Fruit fly (Drosophila melanogaster) whole organism, prepupa: Measurements from ENCODE around the gene CG32572.

Experiments
- Blimp-1 ChIP-seq: fragments of 200-800 bp; sonication (Bioruptor generic); optimal IDR thresholded peaks from 3 replicates; lab custom pipeline; 2017; ENCODE audit warnings: missing biosample characterization, missing genetic modification characterization, mild to moderate bottlenecking, moderate library complexity, missing genetic modification reagents
- CG10631 ChIP-seq: fragments of 200-800 bp; sonication (Bioruptor generic); optimal IDR thresholded peaks from 2 replicates; lab custom pipeline; 2016; ENCODE audit warnings: missing biosample characterization, missing genetic modification characterization
- CG11762 ChIP-seq: fragments of 200-800 bp; sonication (Bioruptor generic); optimal IDR thresholded peaks from 3 replicates; lab custom pipeline; 2016; ENCODE audit warnings: missing biosample characterization, missing genetic modification characterization; ENCODE audit not compliant: insufficient read depth
- CG1621 ChIP-seq: fragments of 200-800 bp; sonication (Bioruptor generic); optimal IDR thresholded peaks from 3 replicates; lab custom pipeline; 2018; ENCODE audit warnings: missing biosample characterization, mild to moderate bottlenecking, missing genetic modification characterization
- CG3032 ChIP-seq: fragments of 200-800 bp; optimal IDR thresholded peaks from 2 replicates; lab custom pipeline; 2019; ENCODE audit warnings: missing biosample characterization, mild to moderate bottlenecking, missing genetic modification characterization, moderate library complexity
- CG31627 ChIP-seq: fragments of 200-800 bp; sonication (Bioruptor generic); optimal IDR thresholded peaks from 3 replicates; lab custom pipeline; 2016; ENCODE audit warnings: missing biosample characterization, missing genetic modification characterization
- CG32006 ChIP-seq: fragments of 200-800 bp; sonication (Bioruptor generic); optimal IDR thresholded peaks from 3 replicates; lab custom pipeline; 2017; ENCODE audit warnings: missing biosample characterization, mild to moderate bottlenecking, missing genetic modification characterization
- CG3919 ChIP-seq: fragments of 200-800 bp; sonication (Bioruptor generic); optimal IDR thresholded peaks from 3 replicates; lab custom pipeline; 2016; ENCODE audit warnings: missing biosample characterization, missing genetic modification characterization
- CG6163 ChIP-seq: fragments of 200-800 bp; sonication (Bioruptor generic); IDR thresholded peaks from 3 replicates; pipeline ENCODE4 v1.3.6; 2022; ENCODE audit warnings: missing biosample characterization, missing genetic modification characterization
- CG6276 ChIP-seq: fragments of 200-800 bp; sonication (Bioruptor generic); optimal IDR thresholded peaks from 2 replicates; lab custom pipeline; 2017; ENCODE audit warnings: missing biosample characterization, mild to moderate bottlenecking, missing genetic modification characterization
- CG7368 ChIP-seq: fragments of 200-800 bp; sonication (Bioruptor generic); optimal IDR thresholded peaks from 3 replicates; lab custom pipeline; 2016; ENCODE audit warnings: missing biosample characterization, missing genetic modification characterization
- CG8319 ChIP-seq: fragments of 200-800 bp; sonication (Bioruptor generic); optimal IDR thresholded peaks from 3 replicates; lab custom pipeline; 2016; ENCODE audit warnings: missing biosample characterization, missing genetic modification characterization
- CG8632 ChIP-seq: fragments of 200-800 bp; sonication (Bioruptor generic); optimal IDR thresholded peaks from 3 replicates; lab custom pipeline; 2016; ENCODE audit warnings: missing biosample characterization, missing genetic modification characterization
- CG9139 ChIP-seq: fragments of 200-800 bp; sonication (Bioruptor generic); optimal IDR thresholded peaks from 3 replicates; lab custom pipeline; 2017; ENCODE audit warnings: missing biosample characterization, mild to moderate bottlenecking, missing genetic modification characterization
- Eip78C ChIP-seq: fragments of 200-800 bp; sonication (Bioruptor generic); peaks from one replicate; lab custom pipeline; 2016; ENCODE audit warnings: missing biosample characterization, missing genetic modification characterization
- Eip93F ChIP-seq: fragments of 200-800 bp; sonication (Bioruptor generic); optimal IDR thresholded peaks from 2 replicates; lab custom pipeline; 2016; ENCODE audit warnings: missing biosample characterization, mild to moderate bottlenecking, missing genetic modification characterization
- Ets96B ChIP-seq: fragments of 200-800 bp; optimal IDR thresholded peaks from 2 replicates; lab custom pipeline; 2019; ENCODE audit warnings: missing biosample characterization, mild to moderate bottlenecking, missing genetic modification characterization, moderate library complexity
- Gug ChIP-seq: fragments of 200-800 bp; sonication (Bioruptor generic); IDR thresholded peaks from 2 replicates; pipeline ENCODE4 v1.3.6; 2022; ENCODE audit warnings: missing biosample characterization, missing genetic modification characterization
- Hr39 ChIP-seq: fragments of 200-800 bp; sonication (Bioruptor generic); optimal IDR thresholded peaks from 2 replicates; lab custom pipeline; 2016; ENCODE audit warnings: missing biosample characterization, missing genetic modification characterization
- Lpt ChIP-seq: fragments of 200-800 bp; sonication (Bioruptor generic); optimal IDR thresholded peaks from 3 replicates; lab custom pipeline; 2016; ENCODE audit warnings: missing biosample characterization, missing genetic modification characterization
- OdsH ChIP-seq: fragments of 200-800 bp; sonication (Bioruptor generic); optimal IDR thresholded peaks from 3 replicates; lab custom pipeline; 2016; ENCODE audit warnings: missing biosample characterization, missing genetic modification characterization
- Smox ChIP-seq: fragments of 200-800 bp; sonication (Bioruptor generic); optimal IDR thresholded peaks from 3 replicates; lab custom pipeline; 2016; ENCODE audit warnings: missing biosample characterization, missing genetic modification characterization
- Sox102F ChIP-seq: fragments of 200-800 bp; sonication (Bioruptor generic); optimal IDR thresholded peaks from 2 replicates; lab custom pipeline; 2016; ENCODE audit warnings: missing biosample characterization, mild to moderate bottlenecking, missing genetic modification characterization
- Sox14 ChIP-seq: fragments of 200-800 bp; sonication (Bioruptor generic); optimal IDR thresholded peaks from 3 replicates; lab custom pipeline; 2016; ENCODE audit warnings: missing biosample characterization, missing genetic modification characterization
- acj6 ChIP-seq: fragments of 200-800 bp; sonication (Bioruptor generic); optimal IDR thresholded peaks from 3 replicates; lab custom pipeline; 2016; ENCODE audit warnings: missing biosample characterization, missing genetic modification characterization
- cyc ChIP-seq: fragments of 200-800 bp; sonication (Bioruptor generic); optimal IDR thresholded peaks from 3 replicates; lab custom pipeline; 2016; ENCODE audit warnings: missing biosample characterization, missing genetic modification characterization
- dsx ChIP-seq: fragments of 200-800 bp; optimal IDR thresholded peaks from 3 replicates; lab custom pipeline; 2019; ENCODE audit warnings: missing biosample characterization, mild to moderate bottlenecking, missing genetic modification characterization, moderate library complexity; ENCODE audit not compliant: poor library complexity, severe bottlenecking
- eg ChIP-seq: fragments of 200-800 bp; sonication (Bioruptor generic); IDR thresholded peaks from 3 replicates; pipeline ENCODE4 v1.3.6; 2022; ENCODE audit warnings: missing biosample characterization, missing genetic modification characterization
- fd59A ChIP-seq: fragments of 200-800 bp; sonication (Bioruptor generic); optimal IDR thresholded peaks from 2 replicates; lab custom pipeline; 2017; ENCODE audit warnings: missing biosample characterization, mild to moderate bottlenecking, missing genetic modification characterization, missing genetic modification reagents
- fkh ChIP-seq: fragments of 200-800 bp; sonication (Bioruptor generic); optimal IDR thresholded peaks from 3 replicates; lab custom pipeline; 2017; ENCODE audit warnings: missing biosample characterization, mild to moderate bottlenecking, missing genetic modification characterization, moderate library complexity
- net ChIP-seq: fragments of 200-800 bp; sonication (Bioruptor generic); optimal IDR thresholded peaks from 3 replicates; lab custom pipeline; 2016; ENCODE audit warnings: missing biosample characterization, missing genetic modification characterization
- pdm3 ChIP-seq: fragments of 200-800 bp; sonication (Bioruptor generic); optimal IDR thresholded peaks from 3 replicates; lab custom pipeline; 2016; ENCODE audit warnings: missing biosample characterization, missing genetic modification characterization
- salr ChIP-seq, 2 experiments: fragments of 200-800 bp; sonication (Bioruptor generic); optimal IDR thresholded peaks; 3 replicates each; lab custom pipeline; 2016 to 2018; ENCODE audit warnings: missing biosample characterization in 2 of 2, missing genetic modification characterization in 2 of 2, mild to moderate bottlenecking in 1 of 2
- ss ChIP-seq, 2 experiments: fragments of 200-800 bp; sonication (Bioruptor generic); optimal IDR thresholded peaks; 2 replicates in 1 of 2; 3 replicates in 1 of 2; lab custom pipeline; 2017 to 2018; ENCODE audit warnings: mild to moderate bottlenecking in 2 of 2, missing biosample characterization in 2 of 2, missing genetic modification characterization in 2 of 2, moderate library complexity in 1 of 2
- svp ChIP-seq: fragments of 200-800 bp; sonication (Bioruptor generic); peaks from one replicate; lab custom pipeline; 2016; ENCODE audit warnings: missing biosample characterization, missing genetic modification characterization

CG32572 gene

dm6 chrX:16723203-16724173 is 2.5 kb downstream of the CG32572 start (continued):
- peak; percentile 69 for TF ChIP-seq Hr39 (GFP tag; lab: Kevin White, UChicago)
- peak; percentile 57; the same call in 2 of the 3 replicates for TF ChIP-seq CG6163 (GFP tag; lab: Robert Waterston, UW)
- TF ChIP-seq CG6276 = peak; percentile 66
- TF ChIP-seq CG32006 (GFP tag; lab: Kevin White, UChicago) = peak; percentile 82
- TF ChIP-seq CG11762 (GFP tag; lab: Kevin White, UChicago) = no peak
- peak; percentile 74 for TF ChIP-seq Sox102F (GFP tag; lab: Kevin White, UChicago)
- peak; percentile 45 for TF ChIP-seq CG3919 (GFP tag; lab: Kevin White, UChicago)
- TF ChIP-seq Sox14 (GFP tag; lab: Kevin White, UChicago) = peak; percentile 59
- TF ChIP-seq eg = peak; percentile 72
- no peak for TF ChIP-seq CG7368 (GFP tag; lab: Kevin White, UChicago)
- peak; percentile 67 for TF ChIP-seq Ets96B (tag; lab: Kevin White, UChicago)
- peak; percentile 75 for TF ChIP-seq Smox
- peak; percentile 5 for TF ChIP-seq Lpt (GFP tag; lab: Kevin White, UChicago)
- TF ChIP-seq CG1621 (tag; lab: Kevin White, UChicago) = peak; percentile 69
- TF ChIP-seq Gug = peak; percentile 42
- TF ChIP-seq CG31627 (GFP tag; lab: Kevin White, UChicago) = peak; percentile 76
- TF ChIP-seq CG10631 (GFP tag; lab: Kevin White, UChicago) = peak; percentile 56
- TF ChIP-seq Blimp-1 (GFP tag; lab: Kevin White, UChicago) = peak; percentile 16
- TF ChIP-seq salr (GFP tag; optimal IDR thresholded peaks at IDR 0.05; lab: Kevin White, UChicago) = peak; percentile 36 to 56
- TF ChIP-seq svp (GFP tag; lab: Kevin White, UChicago) = peak; percentile 72
- peak; percentile 70 for TF ChIP-seq OdsH
- peak; percentile 73 to 78 for TF ChIP-seq ss (GFP tag; optimal IDR thresholded peaks at IDR 0.05; lab: Kevin White, UChicago)
- TF ChIP-seq dsx (GFP tag; lab: Kevin White, UChicago) = no peak
- TF ChIP-seq cyc (GFP tag; lab: Kevin White, UChicago) = peak; percentile 50
- TF ChIP-seq acj6 = peak; percentile 65
- peak; percentile 20 for TF ChIP-seq fd59A (GFP tag; lab: Kevin White, UChicago)
- peak; percentile 79 for TF ChIP-seq pdm3 (GFP tag; lab: Kevin White, UChicago)
- TF ChIP-seq Eip93F (GFP tag; lab: Kevin White, UChicago) = no peak
- TF ChIP-seq Eip78C (GFP tag; lab: Kevin White, UChicago) = peak; percentile 84
- TF ChIP-seq net (GFP tag; lab: Kevin White, UChicago) = peak; percentile 69
- TF ChIP-seq CG8319 = peak; percentile 13

- TF ChIP-seq CG8632 (GFP tag; lab: Kevin White, UChicago) (no peak), fkh (GFP tag; lab: Kevin White, UChicago) (peak; percentile 13)
Measured at dm6 chrX:16724544-16724943, 3.6 kb downstream of the CG32572 start.

- TF ChIP-seq CG9139 (GFP tag; lab: Kevin White, UChicago) = no peak
- no peak for TF ChIP-seq CG3032 (tag; lab: Kevin White, UChicago)
- no peak for TF ChIP-seq CG6163 (GFP tag; lab: Robert Waterston, UW)
- TF ChIP-seq, all 60 proteins: peak for 0
Measured at dm6 chrX:16730791-16731190, 9.8 kb downstream of the CG32572 start, which contains the start of gene TwdlX. TSS of gene TwdlX (plus strand) at chrX:16731091.
